Fruit fly (Drosophila melanogaster): ENCODE results near the gene Lcp65Af.

The Lcp65Af gene

DNA sequence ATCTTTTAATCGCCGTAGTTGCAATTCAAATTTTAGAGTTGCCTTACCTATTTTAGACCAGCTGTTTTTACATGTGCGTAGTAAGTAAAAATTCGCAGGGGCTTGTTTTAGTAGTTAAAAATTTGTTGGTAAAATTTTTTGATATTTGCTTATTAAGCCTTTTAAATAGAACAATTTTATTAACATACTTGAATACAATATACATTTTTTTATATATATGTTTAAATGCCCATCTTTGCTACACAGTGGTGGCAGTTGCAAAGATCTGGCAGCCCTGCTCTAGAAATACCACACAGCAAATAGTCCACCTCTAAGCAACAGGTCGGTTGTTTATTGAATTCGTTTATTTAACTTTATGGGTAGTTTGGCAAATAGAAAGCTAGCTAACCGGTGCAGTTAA, 41.9 kb downstream of the Lcp65Af start, which contains the start of the genes CG10467 and loj (continued):
- TF ChIP-seq B-H2 (GFP tag; optimal IDR thresholded peaks at IDR 0.05), result peak; percentile 94
- TF ChIP-seq NK7.1 (GFP tag; optimal IDR thresholded peaks at IDR 0.05), result no peak
- peak; percentile 92 for TF ChIP-seq YL-1 (GFP tag; optimal IDR thresholded peaks at IDR 0.05)
- TF ChIP-seq CG33213 (GFP tag; optimal IDR thresholded peaks at IDR 0.05), result peak; percentile 59
- peak; percentile 5 for TF ChIP-seq luna (GFP tag; optimal IDR thresholded peaks at IDR 0.05)
- peak; percentile 97 for TF ChIP-seq CG4617 (GFP tag; optimal IDR thresholded peaks at IDR 0.05; ENCODE audit: borderline replicate concordance)
- TF ChIP-seq otp (GFP tag; IDR thresholded peaks at IDR 0.05), result peak; percentile 94
- peak; percentile 65 for TF ChIP-seq vnd (GFP tag; IDR thresholded peaks at IDR 0.05; ENCODE audit: partially characterized antibody)
- peak; percentile 97 for TF ChIP-seq Xrp1 (GFP tag; IDR thresholded peaks at IDR 0.05)
- peak; percentile 87 for TF ChIP-seq Nf-YA (GFP tag; IDR thresholded peaks at IDR 0.05)
- TF ChIP-seq CG5180 (GFP tag; optimal IDR thresholded peaks at IDR 0.05), result peak; percentile 67
- peak; percentile 91 for TF ChIP-seq Mad (GFP tag; optimal IDR thresholded peaks at IDR 0.05)
- TF ChIP-seq gt (GFP tag; IDR thresholded peaks at IDR 0.05), result peak; percentile 94
- TF ChIP-seq Fer3 (tag; optimal IDR thresholded peaks at IDR 0.05), result peak; percentile 97
- TF ChIP-seq p53 (GFP tag; optimal IDR thresholded peaks at IDR 0.05), result no peak
- peak; percentile 86 for TF ChIP-seq knrl (GFP tag; IDR thresholded peaks at IDR 0.05; ENCODE audit: partially characterized antibody)
- TF ChIP-seq CG14441 (GFP tag; IDR thresholded peaks at IDR 0.05), result peak; percentile 98
- peak; percentile 76 for TF ChIP-seq shn (GFP tag; optimal IDR thresholded peaks at IDR 0.05)
- peak; percentile 96 for TF ChIP-seq Mrtf (GFP tag; IDR thresholded peaks at IDR 0.05)
- peak; percentile 93 for TF ChIP-seq chm (GFP tag; IDR thresholded peaks at IDR 0.05)
- peak; percentile 97 for TF ChIP-seq H2.0 (GFP tag; IDR thresholded peaks at IDR 0.05)
- no peak for TF ChIP-seq eve (GFP tag; optimal IDR thresholded peaks at IDR 0.05)
- TF ChIP-seq zen (tag; optimal IDR thresholded peaks at IDR 0.05), result peak; percentile 98
- peak; percentile 98 for TF ChIP-seq CG6272 (GFP tag; IDR thresholded peaks at IDR 0.05)
- TF ChIP-seq CG11085 (GFP tag; IDR thresholded peaks at IDR 0.05), result peak; percentile 97
- TF ChIP-seq CG11247 (GFP tag; IDR thresholded peaks at IDR 0.05), result peak; percentile 97
- no peak for TF ChIP-seq sima (GFP tag; optimal IDR thresholded peaks at IDR 0.05)

dm6 chr3L:6093213-6093612, 43.4 kb downstream of the Lcp65Af start, which contains the start of gene CG10469:
Gene CG10469, minus strand, starts transcription at chr3L:6093313.
- TF ChIP-seq CG4404 (GFP tag; IDR thresholded peaks at IDR 0.05) (no peak), CG16813 (GFP tag; IDR thresholded peaks at IDR 0.05; ENCODE audit: partially characterized antibody) (0 out of 3 replicates have a peak, but pooled peaks have one; percentile 16)

All from whole organism, embryonic.